Worm (Caenorhabditis elegans): ENCODE data around the gene inx-2.

ce11 chrX:11270882-11271281 lies 25.7 kb downstream of the inx-2 start, which contains the start of gene ifa-1:
- TF ChIP-seq med-1 (GFP tag; optimal IDR thresholded peaks at IDR 0.05; ENCODE audit: insufficient read depth) = no peak
- TF ChIP-seq flt-1 (GFP tag; IDR thresholded peaks at IDR 0.05) = no peak

Data from whole organism, midembryonic.